Fruit fly (Drosophila melanogaster) whole organism, embryonic: ENCODE results near the gene Uba5.

Experiments
- Asciz ChIP-seq: fragments of 200-800 bp; sonication (Bioruptor generic); optimal IDR thresholded peaks from 2 replicates; lab custom pipeline; 2017; ENCODE audit warnings: missing biosample characterization, mild to moderate bottlenecking, missing genetic modification characterization, missing genetic modification reagents
- Bdp1 ChIP-seq: fragments of 200-800 bp; sonication (Bioruptor generic); optimal IDR thresholded peaks from 3 replicates; lab custom pipeline; 2016; ENCODE audit warnings: missing biosample characterization, missing genetic modification characterization
- CG15514 ChIP-seq: fragments of 200-800 bp; sonication (Bioruptor generic); optimal IDR thresholded peaks from 3 replicates; lab custom pipeline; 2017; ENCODE audit warnings: missing biosample characterization, missing genetic modification characterization, mild to moderate bottlenecking, moderate library complexity, missing genetic modification reagents
- CG1602 ChIP-seq: fragments of 200-800 bp; sonication (Bioruptor generic); optimal IDR thresholded peaks from 3 replicates; lab custom pipeline; 2016; ENCODE audit warnings: missing biosample characterization, missing genetic modification characterization
- CG17328 ChIP-seq: fragments of 200-800 bp; sonication (Bioruptor generic); IDR thresholded peaks from 2 replicates; pipeline ENCODE4 v1.3.6; 2022; ENCODE audit warnings: missing biosample characterization, missing genetic modification characterization
- CG17385 ChIP-seq: fragments of 200-800 bp; sonication (Bioruptor generic); optimal IDR thresholded peaks from 3 replicates; lab custom pipeline; 2018; ENCODE audit warnings: missing biosample characterization, mild to moderate bottlenecking, missing genetic modification characterization
- CG30020 ChIP-seq: fragments of 200-800 bp; optimal IDR thresholded peaks from 2 replicates; lab custom pipeline; 2019; ENCODE audit warnings: missing biosample characterization, mild to moderate bottlenecking, missing genetic modification characterization, moderate library complexity
- CG30431 ChIP-seq: fragments of 200-800 bp; sonication (Bioruptor generic); optimal IDR thresholded peaks from 2 replicates; lab custom pipeline; 2017; ENCODE audit warnings: missing biosample characterization, missing genetic modification characterization
- CG3407 ChIP-seq: fragments of 200-800 bp; sonication (Bioruptor generic); optimal IDR thresholded peaks from 2 replicates; lab custom pipeline; 2018; ENCODE audit warnings: missing biosample characterization, mild to moderate bottlenecking, missing genetic modification characterization
- CG4328 ChIP-seq: fragments of 200-800 bp; sonication (Bioruptor generic); optimal IDR thresholded peaks from 3 replicates; lab custom pipeline; 2017; ENCODE audit warnings: missing biosample characterization, missing genetic modification reagents, missing genetic modification characterization
- CG4360 ChIP-seq: fragments of 200-800 bp; sonication (Bioruptor generic); IDR thresholded peaks from 2 replicates; pipeline ENCODE4 v1.3.6; 2022; ENCODE audit warnings: missing biosample characterization, missing genetic modification characterization
- CG43689 ChIP-seq: fragments of 200-800 bp; sonication (Bioruptor generic); IDR thresholded peaks from 2 replicates; pipeline ENCODE4 v1.3.6; 2022; ENCODE audit warnings: missing biosample characterization, missing genetic modification characterization
- CG4707 ChIP-seq: fragments of 200-800 bp; sonication (Bioruptor generic); optimal IDR thresholded peaks from 2 replicates; lab custom pipeline; 2018; ENCODE audit warnings: missing biosample characterization, mild to moderate bottlenecking, missing genetic modification characterization, moderate library complexity
- CG4820 ChIP-seq: fragments of 200-800 bp; sonication (Bioruptor generic); optimal IDR thresholded peaks from 3 replicates; lab custom pipeline; 2016; ENCODE audit warnings: missing biosample characterization, missing genetic modification characterization
- CG5953 ChIP-seq: fragments of 200-800 bp; sonication (Bioruptor generic); IDR thresholded peaks from 2 replicates; pipeline ENCODE4 v1.3.6; 2022; ENCODE audit warnings: missing biosample characterization, missing genetic modification characterization
- CG6765 ChIP-seq: fragments of 200-800 bp; sonication (Bioruptor generic); optimal IDR thresholded peaks from 3 replicates; lab custom pipeline; 2017; ENCODE audit warnings: missing biosample characterization, mild to moderate bottlenecking, missing genetic modification characterization
- CG7839 ChIP-seq: fragments of 200-800 bp; sonication (Bioruptor generic); optimal IDR thresholded peaks from 3 replicates; lab custom pipeline; 2018; ENCODE audit warnings: missing biosample characterization, mild to moderate bottlenecking, missing genetic modification characterization, moderate library complexity
- CG8478 ChIP-seq: fragments of >200 bp; optimal IDR thresholded peaks from 2 replicates; lab custom pipeline; 2018
- CG9797 ChIP-seq: fragments of 200-800 bp; sonication (Bioruptor generic); optimal IDR thresholded peaks from 3 replicates; lab custom pipeline; 2018; ENCODE audit warnings: missing biosample characterization, mild to moderate bottlenecking, missing genetic modification characterization
- D19A ChIP-seq: fragments of 200-800 bp; optimal IDR thresholded peaks from 3 replicates; lab custom pipeline; 2019; ENCODE audit warnings: missing biosample characterization, mild to moderate bottlenecking, missing genetic modification characterization, moderate library complexity
- Dbx ChIP-seq: fragments of 200-800 bp; sonication (Bioruptor generic); IDR thresholded peaks from 3 replicates; pipeline ENCODE4 v1.3.6; 2022; ENCODE audit warnings: missing biosample characterization, missing genetic modification characterization
- Dref ChIP-seq: fragments of 200-800 bp; sonication (Bioruptor generic); IDR thresholded peaks from 2 replicates; pipeline ENCODE4 v1.3.6; 2022; ENCODE audit warnings: missing biosample characterization, missing genetic modification characterization
- Gug ChIP-seq: fragments of 200-800 bp; sonication (Bioruptor generic); IDR thresholded peaks from 4 replicates; pipeline ENCODE4 v1.3.6; 2022; ENCODE audit warnings: missing biosample characterization, missing genetic modification characterization
- H2.0 ChIP-seq: fragments of 200-800 bp; sonication (Bioruptor generic); IDR thresholded peaks from 2 replicates; pipeline ENCODE4 v1.3.6; 2022; ENCODE audit warnings: missing biosample characterization, missing genetic modification characterization
- HLHmδ ChIP-seq: fragments of 200-800 bp; sonication (Bioruptor generic); optimal IDR thresholded peaks from 2 replicates; lab custom pipeline; 2018; ENCODE audit warnings: missing biosample characterization, mild to moderate bottlenecking, missing genetic modification characterization, moderate library complexity
- Hmr ChIP-seq: fragments of 200-800 bp; sonication (Bioruptor generic); optimal IDR thresholded peaks from 3 replicates; lab custom pipeline; 2017; ENCODE audit warnings: mild to moderate bottlenecking, missing biosample characterization, missing genetic modification reagents, missing genetic modification characterization
- Jarid2 ChIP-seq: fragments of 200-800 bp; sonication (Bioruptor generic); optimal IDR thresholded peaks from 3 replicates; lab custom pipeline; 2017; ENCODE audit warnings: mild to moderate bottlenecking, missing biosample characterization, missing genetic modification reagents, missing genetic modification characterization
- MBD-R2 ChIP-seq: fragments of 200-800 bp; sonication (Bioruptor generic); IDR thresholded peaks from 2 replicates; pipeline ENCODE4 v1.3.6; 2022; ENCODE audit warnings: missing biosample characterization, missing genetic modification characterization
- Oaz ChIP-seq: fragments of 200-800 bp; sonication (Bioruptor generic); IDR thresholded peaks from 2 replicates; pipeline ENCODE4 v1.3.6; 2022; ENCODE audit warnings: missing biosample characterization, missing genetic modification characterization
- Opbp ChIP-seq: fragments of 200-800 bp; sonication (Bioruptor generic); IDR thresholded peaks from 3 replicates; pipeline ENCODE4 v1.3.6; 2022; ENCODE audit warnings: missing biosample characterization, missing genetic modification characterization; ENCODE audit not compliant: partially characterized antibody
- Taf1 ChIP-seq: fragments of 200-800 bp; sonication (Bioruptor generic); IDR thresholded peaks from 2 replicates; pipeline ENCODE4 v1.3.6; 2022; ENCODE audit warnings: missing biosample characterization, missing genetic modification characterization
- ase ChIP-seq: fragments of 200-800 bp; sonication (Bioruptor generic); IDR thresholded peaks from 3 replicates; pipeline ENCODE4 v1.3.6; 2022; ENCODE audit warnings: missing biosample characterization, missing genetic modification characterization
- bowl ChIP-seq: fragments of 200-800 bp; sonication (Bioruptor generic); IDR thresholded peaks from 2 replicates; pipeline ENCODE4 v1.3.6; 2022; ENCODE audit warnings: missing biosample characterization, missing genetic modification characterization
- chif ChIP-seq, 2 experiments: fragments of 200-800 bp; sonication (Bioruptor generic); optimal IDR thresholded peaks; 3 replicates each; lab custom pipeline; 2016; ENCODE audit warnings: missing biosample characterization in 2 of 2, missing genetic modification characterization in 2 of 2
- crol ChIP-seq: fragments of 200-800 bp; sonication (Bioruptor generic); IDR thresholded peaks from 2 replicates; pipeline ENCODE4 v1.3.6; 2022; ENCODE audit warnings: missing biosample characterization, missing genetic modification characterization
- dimm ChIP-seq: fragments of 200-800 bp; sonication (Bioruptor generic); IDR thresholded peaks from 2 replicates; pipeline ENCODE4 v1.3.6; 2022; ENCODE audit warnings: missing biosample characterization, missing genetic modification characterization
- dpn ChIP-seq, 2 experiments: fragments of 200-800 bp; sonication (Bioruptor generic); optimal IDR thresholded peaks; 3 replicates each; lab custom pipeline; 2016; ENCODE audit warnings: missing biosample characterization in 2 of 2, missing genetic modification characterization in 2 of 2
- ewg ChIP-seq: fragments of 200-800 bp; sonication (Bioruptor generic); optimal IDR thresholded peaks from 3 replicates; lab custom pipeline; 2017; ENCODE audit warnings: mild to moderate bottlenecking, missing biosample characterization, missing genetic modification reagents, missing genetic modification characterization
- eyg ChIP-seq: fragments of 200-800 bp; sonication (Bioruptor generic); optimal IDR thresholded peaks from 3 replicates; lab custom pipeline; 2016; ENCODE audit warnings: missing biosample characterization, missing genetic modification characterization
- gem ChIP-seq: fragments of 200-800 bp; sonication (Bioruptor generic); optimal IDR thresholded peaks from 2 replicates; lab custom pipeline; 2019; ENCODE audit warnings: missing biosample characterization, mild to moderate bottlenecking, missing genetic modification characterization, moderate library complexity
- gsb-n ChIP-seq: fragments of 200-800 bp; sonication (Bioruptor generic); optimal IDR thresholded peaks from 3 replicates; lab custom pipeline; 2018; ENCODE audit warnings: missing biosample characterization, mild to moderate bottlenecking, missing genetic modification characterization
- nau ChIP-seq: fragments of 200-800 bp; sonication (Bioruptor generic); optimal IDR thresholded peaks from 3 replicates; lab custom pipeline; 2017; ENCODE audit warnings: missing biosample characterization, mild to moderate bottlenecking, missing genetic modification characterization, missing genetic modification reagents
- nom ChIP-seq: fragments of 200-800 bp; sonication (Bioruptor generic); optimal IDR thresholded peaks from 2 replicates; lab custom pipeline; 2017; ENCODE audit warnings: missing biosample characterization, missing genetic modification characterization, mild to moderate bottlenecking, moderate library complexity, missing genetic modification reagents
- phol ChIP-seq: fragments of 200-800 bp; sonication (Bioruptor generic); optimal IDR thresholded peaks from 3 replicates; lab custom pipeline; 2018; ENCODE audit warnings: missing biosample characterization, mild to moderate bottlenecking, missing genetic modification characterization, moderate library complexity
- pnt ChIP-seq: fragments of 200-800 bp; sonication (Bioruptor generic); optimal IDR thresholded peaks from 3 replicates; lab custom pipeline; 2016; ENCODE audit warnings: missing biosample characterization, missing genetic modification characterization
- schlank ChIP-seq: fragments of 200-800 bp; sonication (Bioruptor generic); optimal IDR thresholded peaks from 2 replicates; lab custom pipeline; 2018; ENCODE audit warnings: missing biosample characterization, mild to moderate bottlenecking, missing genetic modification characterization
- sens ChIP-seq: fragments of 200-800 bp; sonication (Bioruptor generic); peaks from one replicate; lab custom pipeline; 2016; ENCODE audit warnings: missing biosample characterization, missing genetic modification characterization
- sima ChIP-seq: fragments of 200-800 bp; sonication (Bioruptor generic); optimal IDR thresholded peaks from 2 replicates; lab custom pipeline; 2016; ENCODE audit warnings: missing biosample characterization, missing genetic modification characterization
- slou ChIP-seq: fragments of 200-800 bp; sonication (Bioruptor generic); optimal IDR thresholded peaks from 3 replicates; lab custom pipeline; 2016; ENCODE audit warnings: missing biosample characterization, missing genetic modification characterization
- tin ChIP-seq: fragments of 200-800 bp; sonication (Bioruptor generic); optimal IDR thresholded peaks from 3 replicates; lab custom pipeline; 2016; ENCODE audit warnings: missing biosample characterization, missing genetic modification characterization
- wor ChIP-seq: fragments of 200-800 bp; sonication (Bioruptor generic); IDR thresholded peaks from 2 replicates; pipeline ENCODE4 v1.3.6; 2022; ENCODE audit warnings: missing biosample characterization, missing genetic modification characterization

Uba5 gene

dm6 chrX:11452846-11453391, 30.4 kb upstream of the Uba5 start (continued):
- peak; percentile 75 for TF ChIP-seq Taf1 (GFP tag; lab: Robert Waterston, UW)
- peak; percentile 65 for TF ChIP-seq tin (GFP tag; lab: Kevin White, UChicago)
- TF ChIP-seq CG30431 (GFP tag; lab: Kevin White, UChicago), result peak; percentile 66
- TF ChIP-seq CG17385 (GFP tag; lab: Kevin White, UChicago), result peak; percentile 62
- peak; percentile 75; the same call in 1 of the 2 replicates for TF ChIP-seq CG5953 (GFP tag; lab: Robert Waterston, UW)
- TF ChIP-seq CG1602 (GFP tag; lab: Kevin White, UChicago), result peak; percentile 46
- peak; percentile 79 for TF ChIP-seq pnt (GFP tag; lab: Kevin White, UChicago)
- no peak for TF ChIP-seq HLHmδ (GFP tag; lab: Kevin White, UChicago)
- peak; percentile 84 for TF ChIP-seq Hmr (GFP tag; lab: Kevin White, UChicago)
- TF ChIP-seq CG8478 (lab: Kevin White, UChicago), result no peak
- peak; percentile 45; the same call in 1 of the 2 replicates for TF ChIP-seq CG43689 (GFP tag; lab: Robert Waterston, UW)
- TF ChIP-seq gsb-n, result peak; percentile 66
- TF ChIP-seq ase (GFP tag; lab: Robert Waterston, UW), result peak; percentile 88
- TF ChIP-seq crol (GFP tag; lab: Robert Waterston, UW), result no peak
- peak; percentile 18 for TF ChIP-seq CG6765
- TF ChIP-seq CG4820 (GFP tag; lab: Kevin White, UChicago), result peak; percentile 47
- no peak for TF ChIP-seq CG9797 (GFP tag; lab: Kevin White, UChicago)
- TF ChIP-seq schlank (tag; lab: Kevin White, UChicago), result peak; percentile 59
- peak; percentile 57 for TF ChIP-seq Asciz (GFP tag; lab: Kevin White, UChicago)
- TF ChIP-seq ewg, result peak; percentile 99
- peak; percentile 65 for TF ChIP-seq eyg (GFP tag; lab: Kevin White, UChicago)
- peak; percentile 42 for TF ChIP-seq CG3407 (GFP tag; lab: Kevin White, UChicago)
- TF ChIP-seq Bdp1 (GFP tag; lab: Kevin White, UChicago), result peak; percentile 53
- TF ChIP-seq nom (GFP tag; lab: Kevin White, UChicago), result peak; percentile 10
- TF ChIP-seq bowl (GFP tag; lab: Robert Waterston, UW), result peak; percentile 59; the same call in 1 of the 2 replicates
- TF ChIP-seq CG4328 (GFP tag; lab: Kevin White, UChicago), result no peak
- peak; percentile 74 to 79 for TF ChIP-seq dpn (GFP tag; optimal IDR thresholded peaks at IDR 0.05; lab: Kevin White, UChicago)
- peak; percentile 88 for TF ChIP-seq Dbx (GFP tag; lab: Robert Waterston, UW)
- TF ChIP-seq D19A (tag; lab: Kevin White, UChicago), result peak; percentile 60
- peak; percentile 53 for TF ChIP-seq slou (GFP tag; lab: Kevin White, UChicago)
- peak; percentile 63 for TF ChIP-seq MBD-R2 (GFP tag; lab: Robert Waterston, UW)
- peak; percentile 16 for TF ChIP-seq Jarid2 (GFP tag; lab: Kevin White, UChicago)
- TF ChIP-seq gem (tag; lab: Kevin White, UChicago), result peak; percentile 82
- TF ChIP-seq CG15514 (GFP tag; lab: Kevin White, UChicago), result peak; percentile 66
- peak; percentile 76 for TF ChIP-seq wor (GFP tag; lab: Robert Waterston, UW)
- peak; percentile 55 for TF ChIP-seq nau (GFP tag; lab: Kevin White, UChicago)
- TF ChIP-seq CG30020, result peak; percentile 44
- TF ChIP-seq chif (GFP tag; optimal IDR thresholded peaks at IDR 0.05; lab: Kevin White, UChicago), result peak; percentile 53 to 70
- peak; percentile 43 for TF ChIP-seq sima (GFP tag; lab: Kevin White, UChicago)
- TF ChIP-seq dimm (GFP tag; lab: Robert Waterston, UW), result peak; percentile 78; the same call in 1 of the 2 replicates
- TF ChIP-seq Oaz (GFP tag; lab: Robert Waterston, UW), result peak; percentile 57; the same call in 1 of the 2 replicates
- peak; percentile 97 for TF ChIP-seq sens (GFP tag; lab: Kevin White, UChicago)
- no peak for TF ChIP-seq Opbp
- peak; percentile 85 for TF ChIP-seq CG7839 (tag; lab: Kevin White, UChicago)
- TF ChIP-seq Gug (GFP tag; lab: Robert Waterston, UW), result peak; percentile 80
- TF ChIP-seq phol (tag; lab: Kevin White, UChicago), result peak; percentile 59
- TF ChIP-seq CG17328, result peak; percentile 84
- TF ChIP-seq CG4707 (GFP tag; lab: Kevin White, UChicago), result peak; percentile 92
- TF ChIP-seq H2.0 (GFP tag; lab: Robert Waterston, UW), result peak; percentile 87
- TF ChIP-seq CG4360 (GFP tag; lab: Robert Waterston, UW), result peak; percentile 89
- TF ChIP-seq Dref (GFP tag; lab: Robert Waterston, UW), result no peak
